Fruit fly (Drosophila melanogaster) whole organism, embryonic: Measurements from ENCODE around the gene grass.

Experiments used
- Abd-B ChIP-seq: fragments of 200-800 bp; sonication (Bioruptor generic); optimal IDR thresholded peaks from 2 replicates; lab custom pipeline; 2018; ENCODE audit warnings: missing biosample characterization, mild to moderate bottlenecking, missing genetic modification characterization, moderate library complexity
- Atf6 ChIP-seq: fragments of 200-800 bp; sonication (Bioruptor generic); IDR thresholded peaks from 2 replicates; pipeline ENCODE4 v1.3.6; 2022; ENCODE audit warnings: missing biosample characterization, missing genetic modification characterization
- CG10431 ChIP-seq: fragments of 200-800 bp; sonication (Bioruptor generic); optimal IDR thresholded peaks from 3 replicates; lab custom pipeline; 2018; ENCODE audit warnings: missing biosample characterization, mild to moderate bottlenecking, missing genetic modification characterization
- CG11085 ChIP-seq: fragments of 200-800 bp; sonication (Bioruptor generic); IDR thresholded peaks from 2 replicates; pipeline ENCODE4 v1.3.6; 2022; ENCODE audit warnings: missing biosample characterization, missing genetic modification characterization
- CG12155 ChIP-seq: fragments of 200-800 bp; sonication (Bioruptor generic); optimal IDR thresholded peaks from 3 replicates; lab custom pipeline; 2016; ENCODE audit warnings: missing biosample characterization, missing genetic modification characterization
- CG12391 ChIP-seq: fragments of 200-800 bp; sonication (Bioruptor generic); optimal IDR thresholded peaks from 3 replicates; lab custom pipeline; 2018; ENCODE audit warnings: missing biosample characterization, mild to moderate bottlenecking, missing genetic modification characterization, moderate library complexity
- CG13296 ChIP-seq: fragments of 200-800 bp; sonication (Bioruptor generic); optimal IDR thresholded peaks from 3 replicates; lab custom pipeline; 2018; ENCODE audit warnings: missing biosample characterization, mild to moderate bottlenecking, missing genetic modification characterization
- CG14441 ChIP-seq: fragments of 200-800 bp; sonication (Bioruptor generic); IDR thresholded peaks from 2 replicates; pipeline ENCODE4 v1.3.6; 2022; ENCODE audit warnings: missing biosample characterization, missing genetic modification characterization
- CG14965 ChIP-seq: fragments of 200-800 bp; sonication (Bioruptor generic); optimal IDR thresholded peaks from 2 replicates; lab custom pipeline; 2016; ENCODE audit warnings: missing biosample characterization, missing genetic modification characterization, borderline replicate concordance
- CG15514 ChIP-seq: fragments of 200-800 bp; sonication (Bioruptor generic); optimal IDR thresholded peaks from 3 replicates; lab custom pipeline; 2017; ENCODE audit warnings: missing biosample characterization, missing genetic modification characterization, mild to moderate bottlenecking, moderate library complexity, missing genetic modification reagents
- CG16779 ChIP-seq: fragments of 200-800 bp; sonication (Bioruptor generic); IDR thresholded peaks from 2 replicates; pipeline ENCODE4 v1.3.6; 2022; ENCODE audit warnings: missing biosample characterization, missing genetic modification characterization
- CG18262 ChIP-seq: fragments of 200-800 bp; optimal IDR thresholded peaks from 3 replicates; lab custom pipeline; 2019; ENCODE audit warnings: missing biosample characterization, mild to moderate bottlenecking, missing genetic modification characterization, moderate library complexity
- CG18619 ChIP-seq: fragments of 200-800 bp; sonication (Bioruptor generic); optimal IDR thresholded peaks from 3 replicates; lab custom pipeline; 2017; ENCODE audit warnings: missing biosample characterization, mild to moderate bottlenecking, missing genetic modification characterization
- CG31224 ChIP-seq: fragments of 200-800 bp; sonication (Bioruptor generic); IDR thresholded peaks from 2 replicates; pipeline ENCODE4 v1.3.6; 2022; ENCODE audit warnings: missing biosample characterization, missing genetic modification characterization
- CG5953 ChIP-seq: fragments of 200-800 bp; sonication (Bioruptor generic); IDR thresholded peaks from 2 replicates; pipeline ENCODE4 v1.3.6; 2022; ENCODE audit warnings: missing biosample characterization, missing genetic modification characterization
- CG8765 ChIP-seq: fragments of 200-800 bp; sonication (Bioruptor generic); IDR thresholded peaks from 2 replicates; pipeline ENCODE4 v1.3.6; 2022; ENCODE audit warnings: missing biosample characterization, missing genetic modification characterization
- CG8924 ChIP-seq: fragments of 200-800 bp; optimal IDR thresholded peaks from 3 replicates; lab custom pipeline; 2019; ENCODE audit warnings: missing biosample characterization, mild to moderate bottlenecking, missing genetic modification characterization, moderate library complexity
- CG9609 ChIP-seq: fragments of 200-800 bp; sonication (Bioruptor generic); optimal IDR thresholded peaks from 3 replicates; lab custom pipeline; 2016; ENCODE audit warnings: missing biosample characterization, missing genetic modification characterization
- CG9817 ChIP-seq: fragments of 200-800 bp; sonication (Bioruptor generic); optimal IDR thresholded peaks from 2 replicates; lab custom pipeline; 2018; ENCODE audit warnings: missing biosample characterization, mild to moderate bottlenecking, missing genetic modification characterization, moderate library complexity
- E2f2 ChIP-seq: fragments of 200-800 bp; sonication (Bioruptor generic); IDR thresholded peaks from 2 replicates; pipeline ENCODE4 v1.3.6; 2022; ENCODE audit warnings: missing biosample characterization, missing genetic modification characterization
- Hr51 ChIP-seq, 2 experiments: fragments of 200-800 bp; sonication (Bioruptor generic); optimal IDR thresholded peaks; 2 replicates in 1 of 2; 3 replicates in 1 of 2; lab custom pipeline; 2016 to 2018; ENCODE audit warnings: missing biosample characterization in 2 of 2, missing genetic modification characterization in 2 of 2, mild to moderate bottlenecking in 1 of 2, moderate library complexity in 1 of 2
- Mes4 ChIP-seq: fragments of 200-800 bp; sonication (Bioruptor generic); optimal IDR thresholded peaks from 2 replicates; lab custom pipeline; 2016; ENCODE audit warnings: missing biosample characterization, missing genetic modification characterization
- NK7.1 ChIP-seq: fragments of 200-800 bp; sonication (Bioruptor generic); optimal IDR thresholded peaks from 3 replicates; lab custom pipeline; 2016; ENCODE audit warnings: missing biosample characterization, missing genetic modification characterization
- Nf-YC ChIP-seq: fragments of 200-800 bp; optimal IDR thresholded peaks from 3 replicates; lab custom pipeline; 2019; ENCODE audit warnings: missing biosample characterization, mild to moderate bottlenecking, missing genetic modification characterization, moderate library complexity
- PHDP ChIP-seq: fragments of 200-800 bp; sonication (Bioruptor generic); optimal IDR thresholded peaks from 3 replicates; lab custom pipeline; 2018; ENCODE audit warnings: missing biosample characterization, mild to moderate bottlenecking, missing genetic modification characterization, moderate library complexity
- Usf ChIP-seq: fragments of 200-800 bp; sonication (Bioruptor generic); optimal IDR thresholded peaks from 2 replicates; lab custom pipeline; 2017; ENCODE audit warnings: missing genotype, missing biosample characterization, missing genetic modification characterization
- Xbp1 ChIP-seq: fragments of 200-800 bp; sonication (Bioruptor generic); optimal IDR thresholded peaks from 3 replicates; lab custom pipeline; 2016; ENCODE audit warnings: missing biosample characterization, mild to moderate bottlenecking, missing genetic modification characterization
- az2 ChIP-seq: fragments of 200-800 bp; sonication (Bioruptor generic); optimal IDR thresholded peaks from 3 replicates; lab custom pipeline; 2016; ENCODE audit warnings: missing biosample characterization, missing genetic modification characterization
- bab2 ChIP-seq: fragments of 200-800 bp; sonication (Bioruptor generic); optimal IDR thresholded peaks from 2 replicates; lab custom pipeline; 2016; ENCODE audit warnings: missing biosample characterization, missing genetic modification characterization
- corto ChIP-seq: fragments of 200-800 bp; sonication (Bioruptor generic); optimal IDR thresholded peaks from 2 replicates; lab custom pipeline; 2016; ENCODE audit warnings: missing biosample characterization, mild to moderate bottlenecking, missing genetic modification characterization, moderate library complexity
- crol ChIP-seq: fragments of 200-800 bp; sonication (Bioruptor generic); IDR thresholded peaks from 2 replicates; pipeline ENCODE4 v1.3.6; 2022; ENCODE audit warnings: missing biosample characterization, missing genetic modification characterization
- dysf ChIP-seq: fragments of 200-800 bp; sonication (Bioruptor generic); IDR thresholded peaks from 3 replicates; pipeline ENCODE4 v1.3.6; 2022; ENCODE audit warnings: missing biosample characterization, missing genetic modification characterization
- ewg ChIP-seq: fragments of 200-800 bp; sonication (Bioruptor generic); optimal IDR thresholded peaks from 3 replicates; lab custom pipeline; 2017; ENCODE audit warnings: mild to moderate bottlenecking, missing biosample characterization, missing genetic modification reagents, missing genetic modification characterization
- exex ChIP-seq: fragments of 200-800 bp; sonication (Bioruptor generic); optimal IDR thresholded peaks from 4 replicates; lab custom pipeline; 2018; ENCODE audit warnings: missing biosample characterization, mild to moderate bottlenecking, missing genetic modification characterization, moderate library complexity
- gcm2 ChIP-seq: fragments of 200-800 bp; sonication (Bioruptor generic); optimal IDR thresholded peaks from 2 replicates; lab custom pipeline; 2016; ENCODE audit warnings: missing biosample characterization, missing genetic modification characterization
- gem ChIP-seq: fragments of 200-800 bp; sonication (Bioruptor generic); optimal IDR thresholded peaks from 2 replicates; lab custom pipeline; 2019; ENCODE audit warnings: missing biosample characterization, mild to moderate bottlenecking, missing genetic modification characterization, moderate library complexity
- knrl ChIP-seq: fragments of 200-800 bp; sonication (Bioruptor generic); IDR thresholded peaks from 3 replicates; pipeline ENCODE4 v1.3.6; 2022; ENCODE audit warnings: missing biosample characterization, missing genetic modification characterization; ENCODE audit not compliant: partially characterized antibody
- lbe ChIP-seq: fragments of 200-800 bp; sonication (Bioruptor generic); optimal IDR thresholded peaks from 2 replicates; lab custom pipeline; 2016; ENCODE audit warnings: missing biosample characterization, mild to moderate bottlenecking, missing genetic modification characterization
- nmo ChIP-seq: fragments of 200-800 bp; sonication (Bioruptor generic); optimal IDR thresholded peaks from 2 replicates; lab custom pipeline; 2018; ENCODE audit warnings: missing biosample characterization, mild to moderate bottlenecking, missing genetic modification characterization, moderate library complexity
- odd ChIP-seq: fragments of 200-800 bp; sonication (Bioruptor generic); optimal IDR thresholded peaks from 2 replicates; lab custom pipeline; 2017; ENCODE audit warnings: missing biosample characterization, mild to moderate bottlenecking, missing genetic modification characterization
- pb ChIP-seq: fragments of 200-800 bp; sonication (Bioruptor generic); optimal IDR thresholded peaks from 3 replicates; lab custom pipeline; 2016; ENCODE audit warnings: missing biosample characterization, missing genetic modification characterization
- pita ChIP-seq: fragments of 200-800 bp; sonication (Bioruptor generic); optimal IDR thresholded peaks from 2 replicates; lab custom pipeline; 2017; ENCODE audit warnings: missing biosample characterization, mild to moderate bottlenecking, missing genetic modification characterization
- psq ChIP-seq: fragments of 200-800 bp; sonication (Bioruptor generic); optimal IDR thresholded peaks from 2 replicates; lab custom pipeline; 2017; ENCODE audit warnings: missing biosample characterization, missing genetic modification characterization
- sd ChIP-seq: fragments of 200-800 bp; sonication (Bioruptor generic); optimal IDR thresholded peaks from 3 replicates; lab custom pipeline; 2018; ENCODE audit warnings: missing biosample characterization, mild to moderate bottlenecking, missing genetic modification characterization, moderate library complexity
- sug ChIP-seq: fragments of 200-800 bp; optimal IDR thresholded peaks from 2 replicates; lab custom pipeline; 2019; ENCODE audit warnings: missing biosample characterization, mild to moderate bottlenecking, missing genetic modification characterization, moderate library complexity
- tap ChIP-seq: fragments of 200-800 bp; optimal IDR thresholded peaks from 3 replicates; lab custom pipeline; 2019; ENCODE audit warnings: missing biosample characterization, mild to moderate bottlenecking, missing genetic modification characterization, moderate library complexity
- tx ChIP-seq: fragments of 200-800 bp; sonication (Bioruptor generic); optimal IDR thresholded peaks from 2 replicates; lab custom pipeline; 2016; ENCODE audit warnings: missing biosample characterization, missing genetic modification characterization
- wdn ChIP-seq: fragments of 200-800 bp; sonication (Bioruptor generic); IDR thresholded peaks from 2 replicates; pipeline ENCODE4 v1.3.6; 2022; ENCODE audit warnings: missing biosample characterization, missing genetic modification characterization
- z ChIP-seq: fragments of 200-800 bp; sonication (Bioruptor generic); IDR thresholded peaks from 3 replicates; pipeline ENCODE4 v1.3.6; 2022; ENCODE audit warnings: missing biosample characterization, missing genetic modification characterization

grass gene

dm6 chr3R:27152129-27152968 is 5.4 kb upstream of the grass start (continued):
- TF ChIP-seq odd (GFP tag; lab: Kevin White, UChicago) (no peak), CG5953 (GFP tag; lab: Robert Waterston, UW) (no peak), crol (GFP tag; lab: Robert Waterston, UW) (peak; percentile 23; the same call in 1 of the 2 replicates), wdn (no peak), ewg (GFP tag; lab: Kevin White, UChicago) (peak; percentile 31), az2 (GFP tag; lab: Kevin White, UChicago) (peak; percentile 41), lbe (GFP tag; lab: Kevin White, UChicago) (no peak), Abd-B (GFP tag; lab: Kevin White, UChicago) (peak; percentile 11), dysf (GFP tag; lab: Robert Waterston, UW) (peak; percentile 67; the same call in 2 of the 3 replicates), tx (peak; percentile 15), CG8924 (tag; lab: Kevin White, UChicago) (peak; percentile 48), corto (GFP tag; lab: Kevin White, UChicago) (no peak), sug (tag; lab: Kevin White, UChicago) (no peak), Atf6 (no peak), gcm2 (no peak), CG14441 (GFP tag; lab: Robert Waterston, UW) (peak; percentile 41; the same call in 1 of the 2 replicates), PHDP (peak; percentile 70), CG9817 (tag; lab: Kevin White, UChicago) (peak; percentile 63), CG18619 (peak; percentile 55), CG15514 (GFP tag; lab: Kevin White, UChicago) (peak; percentile 37), CG18262 (tag; lab: Kevin White, UChicago) (peak; percentile 29), sd (peak; percentile 59), exex (tag; lab: Kevin White, UChicago) (no peak), gem (peak; percentile 77), CG13296 (peak; percentile 14), CG8765 (GFP tag; lab: Robert Waterston, UW) (no peak), CG16779 (GFP tag; lab: Robert Waterston, UW) (no peak), bab2 (GFP tag; lab: Kevin White, UChicago) (peak; percentile 57), CG10431 (GFP tag; lab: Kevin White, UChicago) (peak; percentile 22), nmo (GFP tag; lab: Kevin White, UChicago) (peak; percentile 57), CG14965 (GFP tag; lab: Kevin White, UChicago) (no peak), CG11085 (GFP tag; lab: Robert Waterston, UW) (no peak), Xbp1 (peak; percentile 13), CG31224 (GFP tag; lab: Robert Waterston, UW) (0 out of 2 replicates have a peak, but pooled peaks have one; percentile 23), knrl (GFP tag; lab: Robert Waterston, UW) (no peak), Usf (peak; percentile 4), psq (GFP tag; lab: Kevin White, UChicago) (peak; percentile 11), Mes4 (GFP tag; lab: Kevin White, UChicago) (peak; percentile 13), pita (GFP tag; lab: Kevin White, UChicago) (no peak), NK7.1 (GFP tag; lab: Kevin White, UChicago) (peak; percentile 17), z (GFP tag; lab: Robert Waterston, UW) (no peak), pb (GFP tag; lab: Kevin White, UChicago) (no peak), Nf-YC (tag; lab: Kevin White, UChicago) (peak; percentile 19), CG12155 (no peak), Hr51 (GFP tag; optimal IDR thresholded peaks at IDR 0.05; lab: Kevin White, UChicago) (peak in 1 of 2 experiments; percentile 66), CG12391 (tag; lab: Kevin White, UChicago) (peak; percentile 52), CG9609 (GFP tag; lab: Kevin White, UChicago) (peak; percentile 15), tap (tag; lab: Kevin White, UChicago) (peak; percentile 20), E2f2 (GFP tag; lab: Robert Waterston, UW) (0 out of 2 replicates have a peak, but pooled peaks have one; percentile 9)
